Fruit fly (Drosophila melanogaster): ENCODE measurements around the gene CG6296.

- TF ChIP-seq pan (optimal IDR thresholded peaks at IDR 0.05) (no peak), usp (GFP tag; optimal IDR thresholded peaks at IDR 0.05) (no peak), EcR (GFP tag; optimal IDR thresholded peaks at IDR 0.05) (no peak), psq (optimal IDR thresholded peaks at IDR 0.05) (no peak)
Measured at dm6 chr3R:27033935-27034334, 28.7 kb upstream of the CG6296 start.

Data from whole organism.